Fruit fly (Drosophila melanogaster) whole organism, prepupa: ENCODE measurements around the gene CG34428.

Experiments used
- CG10631 ChIP-seq: fragments of 200-800 bp; sonication (Bioruptor generic); optimal IDR thresholded peaks from 2 replicates; lab custom pipeline; 2016; ENCODE audit warnings: missing biosample characterization, missing genetic modification characterization
- CG10669 ChIP-seq: fragments of 200-800 bp; sonication (Bioruptor generic); optimal IDR thresholded peaks from 3 replicates; lab custom pipeline; 2018; ENCODE audit warnings: missing biosample characterization, mild to moderate bottlenecking, missing genetic modification characterization, moderate library complexity
- CG11294 ChIP-seq: fragments of 200-800 bp; sonication (Bioruptor generic); IDR thresholded peaks from 2 replicates; pipeline ENCODE4 v1.3.6; 2022; ENCODE audit warnings: missing biosample characterization, missing genetic modification characterization
- CG11762 ChIP-seq: fragments of 200-800 bp; sonication (Bioruptor generic); optimal IDR thresholded peaks from 3 replicates; lab custom pipeline; 2016; ENCODE audit warnings: missing biosample characterization, missing genetic modification characterization; ENCODE audit not compliant: insufficient read depth
- CG11902 ChIP-seq: fragments of 200-800 bp; sonication (Bioruptor generic); optimal IDR thresholded peaks from 3 replicates; lab custom pipeline; 2016; ENCODE audit warnings: missing biosample characterization, missing genetic modification characterization
- CG15336 ChIP-seq: fragments of 200-800 bp; sonication (Bioruptor generic); IDR thresholded peaks from 2 replicates; pipeline ENCODE4 v1.3.6; 2022; ENCODE audit warnings: missing biosample characterization, missing genetic modification characterization
- CG1621 ChIP-seq: fragments of 200-800 bp; sonication (Bioruptor generic); optimal IDR thresholded peaks from 3 replicates; lab custom pipeline; 2018; ENCODE audit warnings: missing biosample characterization, mild to moderate bottlenecking, missing genetic modification characterization
- CG16779 ChIP-seq: fragments of 200-800 bp; sonication (Bioruptor generic); optimal IDR thresholded peaks from 3 replicates; lab custom pipeline; 2017; ENCODE audit warnings: missing biosample characterization, mild to moderate bottlenecking, missing genetic modification characterization
- CG3032 ChIP-seq: fragments of 200-800 bp; optimal IDR thresholded peaks from 2 replicates; lab custom pipeline; 2019; ENCODE audit warnings: missing biosample characterization, mild to moderate bottlenecking, missing genetic modification characterization, moderate library complexity
- CG32006 ChIP-seq: fragments of 200-800 bp; sonication (Bioruptor generic); optimal IDR thresholded peaks from 3 replicates; lab custom pipeline; 2017; ENCODE audit warnings: missing biosample characterization, mild to moderate bottlenecking, missing genetic modification characterization
- CG4318 ChIP-seq: fragments of 200-800 bp; sonication (Bioruptor generic); optimal IDR thresholded peaks from 3 replicates; lab custom pipeline; 2017; ENCODE audit warnings: missing biosample characterization, mild to moderate bottlenecking, missing genetic modification characterization
- CG6163 ChIP-seq: fragments of 200-800 bp; sonication (Bioruptor generic); IDR thresholded peaks from 3 replicates; pipeline ENCODE4 v1.3.6; 2022; ENCODE audit warnings: missing biosample characterization, missing genetic modification characterization
- CG6276 ChIP-seq: fragments of 200-800 bp; sonication (Bioruptor generic); optimal IDR thresholded peaks from 2 replicates; lab custom pipeline; 2017; ENCODE audit warnings: missing biosample characterization, mild to moderate bottlenecking, missing genetic modification characterization
- CG6808 ChIP-seq: fragments of 200-800 bp; sonication (Bioruptor generic); optimal IDR thresholded peaks from 3 replicates; lab custom pipeline; 2017; ENCODE audit warnings: missing biosample characterization, missing genetic modification characterization, mild to moderate bottlenecking, moderate library complexity, missing genetic modification reagents
- CG6854 ChIP-seq: fragments of 200-800 bp; sonication (Bioruptor generic); optimal IDR thresholded peaks from 2 replicates; lab custom pipeline; 2017; ENCODE audit warnings: missing biosample characterization, mild to moderate bottlenecking, missing genetic modification characterization
- CG7368 ChIP-seq: fragments of 200-800 bp; sonication (Bioruptor generic); optimal IDR thresholded peaks from 3 replicates; lab custom pipeline; 2016; ENCODE audit warnings: missing biosample characterization, missing genetic modification characterization
- CG8119 ChIP-seq: fragments of 200-800 bp; sonication (Bioruptor generic); IDR thresholded peaks from 3 replicates; pipeline ENCODE4 v1.3.6; 2022; ENCODE audit warnings: missing biosample characterization, missing genetic modification characterization
- CG8319 ChIP-seq: fragments of 200-800 bp; sonication (Bioruptor generic); optimal IDR thresholded peaks from 3 replicates; lab custom pipeline; 2016; ENCODE audit warnings: missing biosample characterization, missing genetic modification characterization
- CG9139 ChIP-seq: fragments of 200-800 bp; sonication (Bioruptor generic); optimal IDR thresholded peaks from 3 replicates; lab custom pipeline; 2017; ENCODE audit warnings: missing biosample characterization, mild to moderate bottlenecking, missing genetic modification characterization
- Eip78C ChIP-seq: fragments of 200-800 bp; sonication (Bioruptor generic); peaks from one replicate; lab custom pipeline; 2016; ENCODE audit warnings: missing biosample characterization, missing genetic modification characterization
- Ets21C ChIP-seq: fragments of 200-800 bp; sonication (Bioruptor generic); optimal IDR thresholded peaks from 3 replicates; lab custom pipeline; 2016; ENCODE audit warnings: missing biosample characterization, missing genetic modification characterization
- Gug ChIP-seq: fragments of 200-800 bp; sonication (Bioruptor generic); IDR thresholded peaks from 2 replicates; pipeline ENCODE4 v1.3.6; 2022; ENCODE audit warnings: missing biosample characterization, missing genetic modification characterization
- Hr39 ChIP-seq: fragments of 200-800 bp; sonication (Bioruptor generic); optimal IDR thresholded peaks from 2 replicates; lab custom pipeline; 2016; ENCODE audit warnings: missing biosample characterization, missing genetic modification characterization
- Hr4 ChIP-seq: fragments of 200-800 bp; sonication (Bioruptor generic); optimal IDR thresholded peaks from 3 replicates; lab custom pipeline; 2016; ENCODE audit warnings: missing biosample characterization, missing genetic modification characterization
- Met ChIP-seq: fragments of 200-800 bp; sonication (Bioruptor generic); optimal IDR thresholded peaks from 3 replicates; lab custom pipeline; 2016; ENCODE audit warnings: missing biosample characterization, missing genetic modification characterization
- OdsH ChIP-seq: fragments of 200-800 bp; sonication (Bioruptor generic); optimal IDR thresholded peaks from 3 replicates; lab custom pipeline; 2016; ENCODE audit warnings: missing biosample characterization, missing genetic modification characterization
- Sox102F ChIP-seq: fragments of 200-800 bp; sonication (Bioruptor generic); optimal IDR thresholded peaks from 2 replicates; lab custom pipeline; 2016; ENCODE audit warnings: missing biosample characterization, mild to moderate bottlenecking, missing genetic modification characterization
- Sox14 ChIP-seq: fragments of 200-800 bp; sonication (Bioruptor generic); optimal IDR thresholded peaks from 3 replicates; lab custom pipeline; 2016; ENCODE audit warnings: missing biosample characterization, missing genetic modification characterization
- Sox15 ChIP-seq: fragments of 200-800 bp; sonication (Bioruptor generic); optimal IDR thresholded peaks from 3 replicates; lab custom pipeline; 2016; ENCODE audit warnings: missing biosample characterization, missing genetic modification characterization
- achi ChIP-seq: fragments of 200-800 bp; sonication (Bioruptor generic); optimal IDR thresholded peaks from 3 replicates; lab custom pipeline; 2016; ENCODE audit warnings: missing biosample characterization, missing genetic modification characterization
- cyc ChIP-seq: fragments of 200-800 bp; sonication (Bioruptor generic); optimal IDR thresholded peaks from 3 replicates; lab custom pipeline; 2016; ENCODE audit warnings: missing biosample characterization, missing genetic modification characterization
- dac ChIP-seq: fragments of 200-800 bp; sonication (Bioruptor generic); optimal IDR thresholded peaks from 2 replicates; lab custom pipeline; 2017; ENCODE audit warnings: missing biosample characterization, mild to moderate bottlenecking, missing genetic modification characterization
- eg ChIP-seq: fragments of 200-800 bp; sonication (Bioruptor generic); IDR thresholded peaks from 3 replicates; pipeline ENCODE4 v1.3.6; 2022; ENCODE audit warnings: missing biosample characterization, missing genetic modification characterization
- esn ChIP-seq: fragments of 200-800 bp; sonication (Bioruptor generic); optimal IDR thresholded peaks from 2 replicates; lab custom pipeline; 2016; ENCODE audit warnings: missing biosample characterization, mild to moderate bottlenecking, missing genetic modification characterization, moderate library complexity
- fd59A ChIP-seq: fragments of 200-800 bp; sonication (Bioruptor generic); optimal IDR thresholded peaks from 2 replicates; lab custom pipeline; 2017; ENCODE audit warnings: missing biosample characterization, mild to moderate bottlenecking, missing genetic modification characterization, missing genetic modification reagents
- fd85E ChIP-seq: fragments of 200-800 bp; sonication (Bioruptor generic); optimal IDR thresholded peaks from 3 replicates; lab custom pipeline; 2016; ENCODE audit warnings: missing biosample characterization, missing genetic modification characterization
- net ChIP-seq: fragments of 200-800 bp; sonication (Bioruptor generic); optimal IDR thresholded peaks from 3 replicates; lab custom pipeline; 2016; ENCODE audit warnings: missing biosample characterization, missing genetic modification characterization
- pdm3 ChIP-seq: fragments of 200-800 bp; sonication (Bioruptor generic); optimal IDR thresholded peaks from 3 replicates; lab custom pipeline; 2016; ENCODE audit warnings: missing biosample characterization, missing genetic modification characterization
- salr ChIP-seq, 2 experiments: fragments of 200-800 bp; sonication (Bioruptor generic); optimal IDR thresholded peaks; 3 replicates each; lab custom pipeline; 2016 to 2018; ENCODE audit warnings: missing biosample characterization in 2 of 2, missing genetic modification characterization in 2 of 2, mild to moderate bottlenecking in 1 of 2
- spab ChIP-seq: fragments of 200-800 bp; sonication (Bioruptor generic); optimal IDR thresholded peaks from 2 replicates; lab custom pipeline; 2017; ENCODE audit warnings: missing biosample characterization, mild to moderate bottlenecking, missing genetic modification characterization, missing genetic modification reagents
- ss ChIP-seq, 2 experiments: fragments of 200-800 bp; sonication (Bioruptor generic); optimal IDR thresholded peaks; 2 replicates in 1 of 2; 3 replicates in 1 of 2; lab custom pipeline; 2017 to 2018; ENCODE audit warnings: mild to moderate bottlenecking in 2 of 2, missing biosample characterization in 2 of 2, missing genetic modification characterization in 2 of 2, moderate library complexity in 1 of 2
- topi ChIP-seq: fragments of 200-800 bp; sonication (Bioruptor generic); optimal IDR thresholded peaks from 3 replicates; lab custom pipeline; 2016; ENCODE audit warnings: missing biosample characterization, missing genetic modification characterization
- vri ChIP-seq: fragments of 200-800 bp; sonication (Bioruptor generic); optimal IDR thresholded peaks from 3 replicates; lab custom pipeline; 2016; ENCODE audit warnings: missing biosample characterization, mild to moderate bottlenecking, missing genetic modification characterization

CG34428 gene

DNA sequence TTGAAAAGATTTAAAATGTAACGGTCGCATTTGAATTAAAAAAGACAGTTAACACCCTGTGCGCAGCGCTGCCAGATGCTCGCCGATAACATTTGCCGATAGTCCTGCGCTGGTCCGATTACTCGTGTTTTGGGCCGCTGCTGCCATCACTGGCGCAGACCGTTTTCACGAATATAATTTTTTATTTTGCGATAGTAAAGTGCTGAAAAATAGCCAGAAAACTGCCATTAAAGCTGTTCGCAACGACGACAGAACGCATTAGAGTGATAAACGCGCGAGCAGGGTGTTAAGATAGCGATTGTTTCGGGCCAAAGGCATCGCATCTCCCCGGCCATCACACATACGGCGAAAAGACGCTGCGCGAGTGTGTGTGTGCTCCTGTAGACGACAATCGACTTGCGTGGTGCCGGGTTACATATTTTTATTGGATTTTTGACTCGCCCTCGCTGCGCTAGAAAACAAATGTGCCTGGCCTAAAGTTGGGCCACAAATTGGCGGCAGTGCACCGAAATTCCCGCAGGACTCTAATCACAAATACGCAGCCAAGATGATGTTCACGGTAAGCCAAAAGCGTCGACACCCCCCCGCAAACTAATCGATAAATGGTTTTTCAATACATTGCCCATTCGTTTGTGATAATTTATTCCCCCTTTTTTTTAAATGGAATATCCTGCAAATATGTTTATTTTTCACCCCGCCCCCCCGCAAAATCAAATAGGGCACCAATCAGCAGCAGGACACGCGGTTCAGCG, 24.7 kb upstream of the CG34428 start, which contains the start of gene Srrm1 (continued):
- TF ChIP-seq CG9139: no peak
- TF ChIP-seq cyc: peak; percentile 24
- TF ChIP-seq Met: peak; percentile 15
- no peak for TF ChIP-seq CG6163 (GFP tag; lab: Robert Waterston, UW)
- TF ChIP-seq CG15336 (GFP tag; lab: Robert Waterston, UW): 0 out of 2 replicates have a peak, but pooled peaks have one; percentile 13
- no peak for TF ChIP-seq CG1621 (tag; lab: Kevin White, UChicago)
- no peak for TF ChIP-seq pdm3 (GFP tag; lab: Kevin White, UChicago)
- no peak for TF ChIP-seq net (GFP tag; lab: Kevin White, UChicago)
- TF ChIP-seq Hr4 (GFP tag; lab: Kevin White, UChicago): no peak
- TF ChIP-seq Eip78C (GFP tag; lab: Kevin White, UChicago): peak; percentile 2
- no peak for TF ChIP-seq CG11294
- no peak for TF ChIP-seq Sox15
- TF ChIP-seq Sox14 (GFP tag; lab: Kevin White, UChicago): no peak
- no peak for TF ChIP-seq achi (GFP tag; lab: Kevin White, UChicago)
- TF ChIP-seq Hr39: peak; percentile 10
- no peak for TF ChIP-seq fd59A (GFP tag; lab: Kevin White, UChicago)
- no peak for TF ChIP-seq fd85E (GFP tag; lab: Kevin White, UChicago)
- peak; percentile 21 for TF ChIP-seq topi (GFP tag; lab: Kevin White, UChicago)
- no peak for TF ChIP-seq CG7368 (GFP tag; lab: Kevin White, UChicago)
- TF ChIP-seq ss (GFP tag; optimal IDR thresholded peaks at IDR 0.05; lab: Kevin White, UChicago): peak in 1 of 2 experiments; percentile 8
- TF ChIP-seq CG10631 (GFP tag; lab: Kevin White, UChicago): no peak
- no peak for TF ChIP-seq CG11762
- no peak for TF ChIP-seq CG3032 (tag; lab: Kevin White, UChicago)

dm6 chr3L:13040849-13041248, 20.7 kb upstream of the CG34428 start:
- no peak for TF ChIP-seq CG4318
- no peak for TF ChIP-seq CG6163 (GFP tag; lab: Robert Waterston, UW)
- TF ChIP-seq CG15336 (GFP tag; lab: Robert Waterston, UW): no peak
- no peak for TF ChIP-seq CG32006 (GFP tag; lab: Kevin White, UChicago)
- TF ChIP-seq topi (GFP tag; lab: Kevin White, UChicago): no peak
- TF ChIP-seq CG6854: no peak
- TF ChIP-seq CG16779 (tag; lab: Kevin White, UChicago): no peak
- no peak for TF ChIP-seq fd85E (GFP tag; lab: Kevin White, UChicago)
- no peak for TF ChIP-seq CG6808 (GFP tag; lab: Kevin White, UChicago)
- no peak for TF ChIP-seq Sox14 (GFP tag; lab: Kevin White, UChicago)
- TF ChIP-seq CG8119: no peak
- TF ChIP-seq salr (GFP tag; optimal IDR thresholded peaks at IDR 0.05; lab: Kevin White, UChicago): no peak
- TF ChIP-seq Gug: no peak
- no peak for TF ChIP-seq net (GFP tag; lab: Kevin White, UChicago)
- no peak for TF ChIP-seq Sox102F (GFP tag; lab: Kevin White, UChicago)
- no peak for TF ChIP-seq eg (GFP tag; lab: Robert Waterston, UW)
- TF ChIP-seq CG8319 (GFP tag; lab: Kevin White, UChicago): no peak

- TF ChIP-seq CG11902: peak; percentile 68
- TF ChIP-seq CG7368 (GFP tag; lab: Kevin White, UChicago): peak; percentile 85
- TF ChIP-seq salr (GFP tag; optimal IDR thresholded peaks at IDR 0.05; lab: Kevin White, UChicago): peak in 1 of 2 experiments; percentile 92
- no peak for TF ChIP-seq CG6276 (GFP tag; lab: Kevin White, UChicago)
- peak; percentile 60 for TF ChIP-seq Sox14 (GFP tag; lab: Kevin White, UChicago)
- TF ChIP-seq CG16779 (tag; lab: Kevin White, UChicago): peak; percentile 91
- peak; percentile 86 for TF ChIP-seq vri (GFP tag; lab: Kevin White, UChicago)
- TF ChIP-seq CG4318: no peak
- TF ChIP-seq pdm3 (GFP tag; lab: Kevin White, UChicago): peak; percentile 83
- peak; percentile 64 for TF ChIP-seq CG8319 (GFP tag; lab: Kevin White, UChicago)
- TF ChIP-seq Ets21C: peak; percentile 64
- peak; percentile 73 for TF ChIP-seq CG11762
- TF ChIP-seq fd85E (GFP tag; lab: Kevin White, UChicago): peak; percentile 89
- TF ChIP-seq CG15336 (GFP tag; lab: Robert Waterston, UW): peak; percentile 65
- peak; percentile 84 for TF ChIP-seq eg (GFP tag; lab: Robert Waterston, UW)
- TF ChIP-seq CG10669: peak; percentile 75
- peak; percentile 63 for TF ChIP-seq dac (GFP tag; lab: Kevin White, UChicago)
- TF ChIP-seq OdsH: peak; percentile 76
- TF ChIP-seq Sox15: no peak
- TF ChIP-seq CG9139: peak; percentile 93
- peak; percentile 88 for TF ChIP-seq esn (GFP tag; lab: Kevin White, UChicago)
- peak; percentile 74 for TF ChIP-seq spab (GFP tag; lab: Kevin White, UChicago)
These were observed 20.1 kb upstream of the CG34428 start, which contains the start of gene RpS4 for dm6 chr3L:13041292-13042067. Gene RpS4, plus strand, starts transcription at chr3L:13041756.
